Fruit fly (Drosophila melanogaster) whole organism, prepupa: ENCODE measurements around the gene GstD10.

ENCODE experiments used
- Blimp-1 ChIP-seq: fragments of 200-800 bp; sonication (Bioruptor generic); optimal IDR thresholded peaks from 3 replicates; lab custom pipeline; 2017; ENCODE audit warnings: missing biosample characterization, missing genetic modification characterization, mild to moderate bottlenecking, moderate library complexity, missing genetic modification reagents
- CG10631 ChIP-seq: fragments of 200-800 bp; sonication (Bioruptor generic); optimal IDR thresholded peaks from 2 replicates; lab custom pipeline; 2016; ENCODE audit warnings: missing biosample characterization, missing genetic modification characterization
- CG10669 ChIP-seq: fragments of 200-800 bp; sonication (Bioruptor generic); optimal IDR thresholded peaks from 3 replicates; lab custom pipeline; 2018; ENCODE audit warnings: missing biosample characterization, mild to moderate bottlenecking, missing genetic modification characterization, moderate library complexity
- CG11294 ChIP-seq: fragments of 200-800 bp; sonication (Bioruptor generic); IDR thresholded peaks from 2 replicates; pipeline ENCODE4 v1.3.6; 2022; ENCODE audit warnings: missing biosample characterization, missing genetic modification characterization
- CG11902 ChIP-seq: fragments of 200-800 bp; sonication (Bioruptor generic); optimal IDR thresholded peaks from 3 replicates; lab custom pipeline; 2016; ENCODE audit warnings: missing biosample characterization, missing genetic modification characterization
- CG3032 ChIP-seq: fragments of 200-800 bp; optimal IDR thresholded peaks from 2 replicates; lab custom pipeline; 2019; ENCODE audit warnings: missing biosample characterization, mild to moderate bottlenecking, missing genetic modification characterization, moderate library complexity
- CG31627 ChIP-seq: fragments of 200-800 bp; sonication (Bioruptor generic); optimal IDR thresholded peaks from 3 replicates; lab custom pipeline; 2016; ENCODE audit warnings: missing biosample characterization, missing genetic modification characterization
- CG32006 ChIP-seq: fragments of 200-800 bp; sonication (Bioruptor generic); optimal IDR thresholded peaks from 3 replicates; lab custom pipeline; 2017; ENCODE audit warnings: missing biosample characterization, mild to moderate bottlenecking, missing genetic modification characterization
- CG4318 ChIP-seq: fragments of 200-800 bp; sonication (Bioruptor generic); optimal IDR thresholded peaks from 3 replicates; lab custom pipeline; 2017; ENCODE audit warnings: missing biosample characterization, mild to moderate bottlenecking, missing genetic modification characterization
- CG6163 ChIP-seq: fragments of 200-800 bp; sonication (Bioruptor generic); IDR thresholded peaks from 3 replicates; pipeline ENCODE4 v1.3.6; 2022; ENCODE audit warnings: missing biosample characterization, missing genetic modification characterization
- CG6276 ChIP-seq: fragments of 200-800 bp; sonication (Bioruptor generic); optimal IDR thresholded peaks from 2 replicates; lab custom pipeline; 2017; ENCODE audit warnings: missing biosample characterization, mild to moderate bottlenecking, missing genetic modification characterization
- CG6792 ChIP-seq: fragments of 200-800 bp; sonication (Bioruptor generic); optimal IDR thresholded peaks from 3 replicates; lab custom pipeline; 2016; ENCODE audit warnings: missing biosample characterization, missing genetic modification characterization
- CG6808 ChIP-seq: fragments of 200-800 bp; sonication (Bioruptor generic); optimal IDR thresholded peaks from 3 replicates; lab custom pipeline; 2017; ENCODE audit warnings: missing biosample characterization, missing genetic modification characterization, mild to moderate bottlenecking, moderate library complexity, missing genetic modification reagents
- CG8119 ChIP-seq: fragments of 200-800 bp; sonication (Bioruptor generic); IDR thresholded peaks from 3 replicates; pipeline ENCODE4 v1.3.6; 2022; ENCODE audit warnings: missing biosample characterization, missing genetic modification characterization
- CG8632 ChIP-seq: fragments of 200-800 bp; sonication (Bioruptor generic); optimal IDR thresholded peaks from 3 replicates; lab custom pipeline; 2016; ENCODE audit warnings: missing biosample characterization, missing genetic modification characterization
- CG9139 ChIP-seq: fragments of 200-800 bp; sonication (Bioruptor generic); optimal IDR thresholded peaks from 3 replicates; lab custom pipeline; 2017; ENCODE audit warnings: missing biosample characterization, mild to moderate bottlenecking, missing genetic modification characterization
- Eip75B ChIP-seq: fragments of 200-800 bp; sonication (Bioruptor generic); optimal IDR thresholded peaks from 3 replicates; lab custom pipeline; 2016; ENCODE audit warnings: missing biosample characterization, missing genetic modification characterization
- Eip93F ChIP-seq: fragments of 200-800 bp; sonication (Bioruptor generic); optimal IDR thresholded peaks from 2 replicates; lab custom pipeline; 2016; ENCODE audit warnings: missing biosample characterization, mild to moderate bottlenecking, missing genetic modification characterization
- Ets21C ChIP-seq: fragments of 200-800 bp; sonication (Bioruptor generic); optimal IDR thresholded peaks from 3 replicates; lab custom pipeline; 2016; ENCODE audit warnings: missing biosample characterization, missing genetic modification characterization
- Ets96B ChIP-seq: fragments of 200-800 bp; optimal IDR thresholded peaks from 2 replicates; lab custom pipeline; 2019; ENCODE audit warnings: missing biosample characterization, mild to moderate bottlenecking, missing genetic modification characterization, moderate library complexity
- Gug ChIP-seq: fragments of 200-800 bp; sonication (Bioruptor generic); IDR thresholded peaks from 2 replicates; pipeline ENCODE4 v1.3.6; 2022; ENCODE audit warnings: missing biosample characterization, missing genetic modification characterization
- Hr39 ChIP-seq: fragments of 200-800 bp; sonication (Bioruptor generic); optimal IDR thresholded peaks from 2 replicates; lab custom pipeline; 2016; ENCODE audit warnings: missing biosample characterization, missing genetic modification characterization
- Hr4 ChIP-seq: fragments of 200-800 bp; sonication (Bioruptor generic); optimal IDR thresholded peaks from 3 replicates; lab custom pipeline; 2016; ENCODE audit warnings: missing biosample characterization, missing genetic modification characterization
- Met ChIP-seq: fragments of 200-800 bp; sonication (Bioruptor generic); optimal IDR thresholded peaks from 3 replicates; lab custom pipeline; 2016; ENCODE audit warnings: missing biosample characterization, missing genetic modification characterization
- OdsH ChIP-seq: fragments of 200-800 bp; sonication (Bioruptor generic); optimal IDR thresholded peaks from 3 replicates; lab custom pipeline; 2016; ENCODE audit warnings: missing biosample characterization, missing genetic modification characterization
- Smox ChIP-seq: fragments of 200-800 bp; sonication (Bioruptor generic); optimal IDR thresholded peaks from 3 replicates; lab custom pipeline; 2016; ENCODE audit warnings: missing biosample characterization, missing genetic modification characterization
- Sox102F ChIP-seq: fragments of 200-800 bp; sonication (Bioruptor generic); optimal IDR thresholded peaks from 2 replicates; lab custom pipeline; 2016; ENCODE audit warnings: missing biosample characterization, mild to moderate bottlenecking, missing genetic modification characterization
- Sox14 ChIP-seq: fragments of 200-800 bp; sonication (Bioruptor generic); optimal IDR thresholded peaks from 3 replicates; lab custom pipeline; 2016; ENCODE audit warnings: missing biosample characterization, missing genetic modification characterization
- Sox15 ChIP-seq: fragments of 200-800 bp; sonication (Bioruptor generic); optimal IDR thresholded peaks from 3 replicates; lab custom pipeline; 2016; ENCODE audit warnings: missing biosample characterization, missing genetic modification characterization
- acj6 ChIP-seq: fragments of 200-800 bp; sonication (Bioruptor generic); optimal IDR thresholded peaks from 3 replicates; lab custom pipeline; 2016; ENCODE audit warnings: missing biosample characterization, missing genetic modification characterization
- dac ChIP-seq: fragments of 200-800 bp; sonication (Bioruptor generic); optimal IDR thresholded peaks from 2 replicates; lab custom pipeline; 2017; ENCODE audit warnings: missing biosample characterization, mild to moderate bottlenecking, missing genetic modification characterization
- dsx ChIP-seq: fragments of 200-800 bp; optimal IDR thresholded peaks from 3 replicates; lab custom pipeline; 2019; ENCODE audit warnings: missing biosample characterization, mild to moderate bottlenecking, missing genetic modification characterization, moderate library complexity; ENCODE audit not compliant: poor library complexity, severe bottlenecking
- eg ChIP-seq: fragments of 200-800 bp; sonication (Bioruptor generic); IDR thresholded peaks from 3 replicates; pipeline ENCODE4 v1.3.6; 2022; ENCODE audit warnings: missing biosample characterization, missing genetic modification characterization
- esn ChIP-seq: fragments of 200-800 bp; sonication (Bioruptor generic); optimal IDR thresholded peaks from 2 replicates; lab custom pipeline; 2016; ENCODE audit warnings: missing biosample characterization, mild to moderate bottlenecking, missing genetic modification characterization, moderate library complexity
- fd59A ChIP-seq: fragments of 200-800 bp; sonication (Bioruptor generic); optimal IDR thresholded peaks from 2 replicates; lab custom pipeline; 2017; ENCODE audit warnings: missing biosample characterization, mild to moderate bottlenecking, missing genetic modification characterization, missing genetic modification reagents
- fd85E ChIP-seq: fragments of 200-800 bp; sonication (Bioruptor generic); optimal IDR thresholded peaks from 3 replicates; lab custom pipeline; 2016; ENCODE audit warnings: missing biosample characterization, missing genetic modification characterization
- lz ChIP-seq: fragments of 200-800 bp; sonication (Bioruptor generic); optimal IDR thresholded peaks from 3 replicates; lab custom pipeline; 2016; ENCODE audit warnings: missing biosample characterization, missing genetic modification characterization
- net ChIP-seq: fragments of 200-800 bp; sonication (Bioruptor generic); optimal IDR thresholded peaks from 3 replicates; lab custom pipeline; 2016; ENCODE audit warnings: missing biosample characterization, missing genetic modification characterization
- pdm3 ChIP-seq: fragments of 200-800 bp; sonication (Bioruptor generic); optimal IDR thresholded peaks from 3 replicates; lab custom pipeline; 2016; ENCODE audit warnings: missing biosample characterization, missing genetic modification characterization
- salr ChIP-seq, 2 experiments: fragments of 200-800 bp; sonication (Bioruptor generic); optimal IDR thresholded peaks; 3 replicates each; lab custom pipeline; 2016 to 2018; ENCODE audit warnings: missing biosample characterization in 2 of 2, missing genetic modification characterization in 2 of 2, mild to moderate bottlenecking in 1 of 2
- spab ChIP-seq: fragments of 200-800 bp; sonication (Bioruptor generic); optimal IDR thresholded peaks from 2 replicates; lab custom pipeline; 2017; ENCODE audit warnings: missing biosample characterization, mild to moderate bottlenecking, missing genetic modification characterization, missing genetic modification reagents
- svp ChIP-seq: fragments of 200-800 bp; sonication (Bioruptor generic); peaks from one replicate; lab custom pipeline; 2016; ENCODE audit warnings: missing biosample characterization, missing genetic modification characterization
- topi ChIP-seq: fragments of 200-800 bp; sonication (Bioruptor generic); optimal IDR thresholded peaks from 3 replicates; lab custom pipeline; 2016; ENCODE audit warnings: missing biosample characterization, missing genetic modification characterization

Gene GstD10

DNA sequence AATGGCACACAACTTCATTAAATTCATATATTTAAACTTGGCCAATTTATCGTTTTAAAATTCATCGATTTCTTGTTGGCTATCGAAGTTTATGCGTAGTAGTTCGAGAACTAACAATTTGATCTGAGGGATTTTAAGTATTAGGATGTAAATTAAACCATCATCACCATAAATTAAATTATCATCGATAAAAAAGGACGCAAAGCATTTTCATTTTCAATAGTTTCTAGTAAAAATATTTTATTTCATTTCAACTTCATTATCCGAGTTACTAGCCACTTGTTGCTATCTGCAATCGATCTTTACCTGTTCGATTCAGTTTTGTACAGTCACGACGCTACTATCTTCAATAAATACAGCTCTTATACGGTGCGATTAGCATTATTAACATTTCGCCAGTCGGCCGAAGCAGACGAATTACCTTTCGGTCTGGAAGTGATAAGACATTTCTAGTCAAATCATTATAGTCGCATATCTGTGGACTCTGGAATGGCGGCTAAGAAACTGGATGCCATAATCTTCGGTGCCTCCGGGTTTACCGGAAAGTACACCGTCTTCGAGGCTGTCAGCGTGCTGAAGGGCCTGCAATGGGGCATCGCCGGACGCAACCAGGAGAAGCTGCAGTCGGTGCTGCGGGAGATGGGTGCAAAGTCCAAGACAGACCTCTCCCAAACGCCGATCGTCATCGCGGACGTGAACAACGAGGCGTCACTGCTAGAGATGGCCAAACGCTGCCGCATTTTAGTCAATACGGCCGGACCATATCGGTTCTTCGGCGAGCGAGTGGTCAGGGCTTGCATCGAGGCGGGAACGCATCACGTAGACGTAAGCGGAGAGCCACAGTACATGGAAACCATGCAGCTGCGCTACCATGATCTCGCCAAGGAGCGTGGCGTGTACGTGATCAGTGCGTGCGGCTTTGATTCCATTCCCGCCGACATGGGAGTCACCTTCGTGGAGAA, 41.0 kb upstream of the GstD10 start, which contains the start of gene CG5167 (continued):
- TF ChIP-seq salr (GFP tag; optimal IDR thresholded peaks at IDR 0.05; lab: Kevin White, UChicago) (peak; percentile 41 to 50), Eip75B (GFP tag; lab: Kevin White, UChicago) (peak; percentile 46), topi (GFP tag; lab: Kevin White, UChicago) (peak; percentile 24), Gug (GFP tag; lab: Robert Waterston, UW) (no peak; the same call in 1 of the 2 replicates), pdm3 (GFP tag; lab: Kevin White, UChicago) (no peak), spab (peak; percentile 54), CG8119 (GFP tag; lab: Robert Waterston, UW) (peak; percentile 59), Met (GFP tag; lab: Kevin White, UChicago) (no peak), CG3032 (tag; lab: Kevin White, UChicago) (peak; percentile 7), CG10669 (GFP tag; lab: Kevin White, UChicago) (no peak), Sox15 (no peak), Sox102F (GFP tag; lab: Kevin White, UChicago) (peak; percentile 46), dsx (GFP tag; lab: Kevin White, UChicago) (peak; percentile 2), CG32006 (GFP tag; lab: Kevin White, UChicago) (no peak), Hr4 (peak; percentile 1), CG4318 (GFP tag; lab: Kevin White, UChicago) (no peak), Blimp-1 (GFP tag; lab: Kevin White, UChicago) (no peak), acj6 (GFP tag; lab: Kevin White, UChicago) (no peak), esn (GFP tag; lab: Kevin White, UChicago) (peak; percentile 63), OdsH (GFP tag; lab: Kevin White, UChicago) (no peak), eg (GFP tag; lab: Robert Waterston, UW) (peak; percentile 70), CG31627 (GFP tag; lab: Kevin White, UChicago) (peak; percentile 26), CG6276 (GFP tag; lab: Kevin White, UChicago) (peak; percentile 92), Sox14 (peak; percentile 19), CG6792 (no peak), dac (GFP tag; lab: Kevin White, UChicago) (no peak), CG11294 (no peak), fd85E (GFP tag; lab: Kevin White, UChicago) (no peak), Eip93F (GFP tag; lab: Kevin White, UChicago) (peak; percentile 21), fd59A (no peak), Ets21C (GFP tag; lab: Kevin White, UChicago) (no peak), CG11902 (GFP tag; lab: Kevin White, UChicago) (no peak), Ets96B (tag; lab: Kevin White, UChicago) (peak; percentile 25), svp (GFP tag; lab: Kevin White, UChicago) (peak; percentile 69), CG6163 (peak; percentile 15; the same call in 1 of the 3 replicates), net (GFP tag; lab: Kevin White, UChicago) (peak; percentile 76), Smox (GFP tag; lab: Kevin White, UChicago) (no peak), CG6808 (GFP tag; lab: Kevin White, UChicago) (peak; percentile 76), CG8632 (GFP tag; lab: Kevin White, UChicago) (peak; percentile 20), CG9139 (GFP tag; lab: Kevin White, UChicago) (peak; percentile 87)

DNA sequence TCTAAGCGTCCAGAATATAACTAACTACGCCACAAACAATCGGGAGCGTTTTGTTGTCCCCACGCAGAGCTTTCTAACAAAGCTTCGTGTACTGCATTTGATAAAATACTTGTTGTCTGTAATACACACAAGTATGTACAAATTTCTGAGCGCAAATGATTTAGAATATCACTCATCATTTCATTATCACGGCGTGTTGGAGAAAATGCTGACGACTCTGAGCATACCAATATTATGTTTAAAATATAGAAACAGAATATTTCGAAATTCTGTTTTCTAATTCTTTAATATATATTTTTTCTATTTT, 40.3 kb upstream of the GstD10 start, which contains the start of gene Cyp9f2:
Gene Cyp9f2, minus strand, starts transcription at position 101 of the 307 bp plus-strand sequence.
- TF ChIP-seq lz (GFP tag; lab: Kevin White, UChicago) (no peak), salr (GFP tag; optimal IDR thresholded peaks at IDR 0.05; lab: Kevin White, UChicago) (no peak), Gug (GFP tag; lab: Robert Waterston, UW) (no peak), CG10631 (GFP tag; lab: Kevin White, UChicago) (no peak), CG9139 (GFP tag; lab: Kevin White, UChicago) (no peak), CG6163 (no peak), Hr4 (no peak), esn (GFP tag; lab: Kevin White, UChicago) (no peak), Hr39 (no peak), CG6792 (no peak), CG11294 (no peak)
- TF ChIP-seq, all 60 proteins: peak for 0
